Fruit fly (Drosophila melanogaster) whole organism, prepupa: ENCODE results near the gene knk.

Experiments
- Blimp-1 ChIP-seq: fragments of 200-800 bp; sonication (Bioruptor generic); optimal IDR thresholded peaks from 3 replicates; lab custom pipeline; 2017; ENCODE audit warnings: missing biosample characterization, missing genetic modification characterization, mild to moderate bottlenecking, moderate library complexity, missing genetic modification reagents
- CG10631 ChIP-seq: fragments of 200-800 bp; sonication (Bioruptor generic); optimal IDR thresholded peaks from 2 replicates; lab custom pipeline; 2016; ENCODE audit warnings: missing biosample characterization, missing genetic modification characterization
- CG11294 ChIP-seq: fragments of 200-800 bp; sonication (Bioruptor generic); IDR thresholded peaks from 2 replicates; pipeline ENCODE4 v1.3.6; 2022; ENCODE audit warnings: missing biosample characterization, missing genetic modification characterization
- CG11762 ChIP-seq: fragments of 200-800 bp; sonication (Bioruptor generic); optimal IDR thresholded peaks from 3 replicates; lab custom pipeline; 2016; ENCODE audit warnings: missing biosample characterization, missing genetic modification characterization; ENCODE audit not compliant: insufficient read depth
- CG11902 ChIP-seq: fragments of 200-800 bp; sonication (Bioruptor generic); optimal IDR thresholded peaks from 3 replicates; lab custom pipeline; 2016; ENCODE audit warnings: missing biosample characterization, missing genetic modification characterization
- CG15336 ChIP-seq: fragments of 200-800 bp; sonication (Bioruptor generic); IDR thresholded peaks from 2 replicates; pipeline ENCODE4 v1.3.6; 2022; ENCODE audit warnings: missing biosample characterization, missing genetic modification characterization
- CG1621 ChIP-seq: fragments of 200-800 bp; sonication (Bioruptor generic); optimal IDR thresholded peaks from 3 replicates; lab custom pipeline; 2018; ENCODE audit warnings: missing biosample characterization, mild to moderate bottlenecking, missing genetic modification characterization
- CG16779 ChIP-seq: fragments of 200-800 bp; sonication (Bioruptor generic); optimal IDR thresholded peaks from 3 replicates; lab custom pipeline; 2017; ENCODE audit warnings: missing biosample characterization, mild to moderate bottlenecking, missing genetic modification characterization
- CG31627 ChIP-seq: fragments of 200-800 bp; sonication (Bioruptor generic); optimal IDR thresholded peaks from 3 replicates; lab custom pipeline; 2016; ENCODE audit warnings: missing biosample characterization, missing genetic modification characterization
- CG32006 ChIP-seq: fragments of 200-800 bp; sonication (Bioruptor generic); optimal IDR thresholded peaks from 3 replicates; lab custom pipeline; 2017; ENCODE audit warnings: missing biosample characterization, mild to moderate bottlenecking, missing genetic modification characterization
- CG34406 ChIP-seq: fragments of 200-800 bp; sonication (Bioruptor generic); optimal IDR thresholded peaks from 3 replicates; lab custom pipeline; 2016; ENCODE audit warnings: missing biosample characterization, missing genetic modification characterization
- CG3919 ChIP-seq: fragments of 200-800 bp; sonication (Bioruptor generic); optimal IDR thresholded peaks from 3 replicates; lab custom pipeline; 2016; ENCODE audit warnings: missing biosample characterization, missing genetic modification characterization
- CG6163 ChIP-seq: fragments of 200-800 bp; sonication (Bioruptor generic); IDR thresholded peaks from 3 replicates; pipeline ENCODE4 v1.3.6; 2022; ENCODE audit warnings: missing biosample characterization, missing genetic modification characterization
- CG6276 ChIP-seq: fragments of 200-800 bp; sonication (Bioruptor generic); optimal IDR thresholded peaks from 2 replicates; lab custom pipeline; 2017; ENCODE audit warnings: missing biosample characterization, mild to moderate bottlenecking, missing genetic modification characterization
- CG6808 ChIP-seq: fragments of 200-800 bp; sonication (Bioruptor generic); optimal IDR thresholded peaks from 3 replicates; lab custom pipeline; 2017; ENCODE audit warnings: missing biosample characterization, missing genetic modification characterization, mild to moderate bottlenecking, moderate library complexity, missing genetic modification reagents
- CG8119 ChIP-seq: fragments of 200-800 bp; sonication (Bioruptor generic); IDR thresholded peaks from 3 replicates; pipeline ENCODE4 v1.3.6; 2022; ENCODE audit warnings: missing biosample characterization, missing genetic modification characterization
- CG8319 ChIP-seq: fragments of 200-800 bp; sonication (Bioruptor generic); optimal IDR thresholded peaks from 3 replicates; lab custom pipeline; 2016; ENCODE audit warnings: missing biosample characterization, missing genetic modification characterization
- CG8632 ChIP-seq: fragments of 200-800 bp; sonication (Bioruptor generic); optimal IDR thresholded peaks from 3 replicates; lab custom pipeline; 2016; ENCODE audit warnings: missing biosample characterization, missing genetic modification characterization
- CG9139 ChIP-seq: fragments of 200-800 bp; sonication (Bioruptor generic); optimal IDR thresholded peaks from 3 replicates; lab custom pipeline; 2017; ENCODE audit warnings: missing biosample characterization, mild to moderate bottlenecking, missing genetic modification characterization
- Eip93F ChIP-seq: fragments of 200-800 bp; sonication (Bioruptor generic); optimal IDR thresholded peaks from 2 replicates; lab custom pipeline; 2016; ENCODE audit warnings: missing biosample characterization, mild to moderate bottlenecking, missing genetic modification characterization
- Hr38 ChIP-seq: sonication (Bioruptor generic); optimal IDR thresholded peaks from 2 replicates; lab custom pipeline; 2016; ENCODE audit warnings: missing biosample characterization, missing genetic modification characterization
- Hr39 ChIP-seq: fragments of 200-800 bp; sonication (Bioruptor generic); optimal IDR thresholded peaks from 2 replicates; lab custom pipeline; 2016; ENCODE audit warnings: missing biosample characterization, missing genetic modification characterization
- Hr4 ChIP-seq: fragments of 200-800 bp; sonication (Bioruptor generic); optimal IDR thresholded peaks from 3 replicates; lab custom pipeline; 2016; ENCODE audit warnings: missing biosample characterization, missing genetic modification characterization
- Lpt ChIP-seq: fragments of 200-800 bp; sonication (Bioruptor generic); optimal IDR thresholded peaks from 3 replicates; lab custom pipeline; 2016; ENCODE audit warnings: missing biosample characterization, missing genetic modification characterization
- Met ChIP-seq: fragments of 200-800 bp; sonication (Bioruptor generic); optimal IDR thresholded peaks from 3 replicates; lab custom pipeline; 2016; ENCODE audit warnings: missing biosample characterization, missing genetic modification characterization
- OdsH ChIP-seq: fragments of 200-800 bp; sonication (Bioruptor generic); optimal IDR thresholded peaks from 3 replicates; lab custom pipeline; 2016; ENCODE audit warnings: missing biosample characterization, missing genetic modification characterization
- Smox ChIP-seq: fragments of 200-800 bp; sonication (Bioruptor generic); optimal IDR thresholded peaks from 3 replicates; lab custom pipeline; 2016; ENCODE audit warnings: missing biosample characterization, missing genetic modification characterization
- Sox14 ChIP-seq: fragments of 200-800 bp; sonication (Bioruptor generic); optimal IDR thresholded peaks from 3 replicates; lab custom pipeline; 2016; ENCODE audit warnings: missing biosample characterization, missing genetic modification characterization
- achi ChIP-seq: fragments of 200-800 bp; sonication (Bioruptor generic); optimal IDR thresholded peaks from 3 replicates; lab custom pipeline; 2016; ENCODE audit warnings: missing biosample characterization, missing genetic modification characterization
- dac ChIP-seq: fragments of 200-800 bp; sonication (Bioruptor generic); optimal IDR thresholded peaks from 2 replicates; lab custom pipeline; 2017; ENCODE audit warnings: missing biosample characterization, mild to moderate bottlenecking, missing genetic modification characterization
- eg ChIP-seq: fragments of 200-800 bp; sonication (Bioruptor generic); IDR thresholded peaks from 3 replicates; pipeline ENCODE4 v1.3.6; 2022; ENCODE audit warnings: missing biosample characterization, missing genetic modification characterization
- esn ChIP-seq: fragments of 200-800 bp; sonication (Bioruptor generic); optimal IDR thresholded peaks from 2 replicates; lab custom pipeline; 2016; ENCODE audit warnings: missing biosample characterization, mild to moderate bottlenecking, missing genetic modification characterization, moderate library complexity
- fd59A ChIP-seq: fragments of 200-800 bp; sonication (Bioruptor generic); optimal IDR thresholded peaks from 2 replicates; lab custom pipeline; 2017; ENCODE audit warnings: missing biosample characterization, mild to moderate bottlenecking, missing genetic modification characterization, missing genetic modification reagents
- fd85E ChIP-seq: fragments of 200-800 bp; sonication (Bioruptor generic); optimal IDR thresholded peaks from 3 replicates; lab custom pipeline; 2016; ENCODE audit warnings: missing biosample characterization, missing genetic modification characterization
- lz ChIP-seq: fragments of 200-800 bp; sonication (Bioruptor generic); optimal IDR thresholded peaks from 3 replicates; lab custom pipeline; 2016; ENCODE audit warnings: missing biosample characterization, missing genetic modification characterization
- pdm3 ChIP-seq: fragments of 200-800 bp; sonication (Bioruptor generic); optimal IDR thresholded peaks from 3 replicates; lab custom pipeline; 2016; ENCODE audit warnings: missing biosample characterization, missing genetic modification characterization
- salr ChIP-seq, 2 experiments: fragments of 200-800 bp; sonication (Bioruptor generic); optimal IDR thresholded peaks; 3 replicates each; lab custom pipeline; 2016 to 2018; ENCODE audit warnings: missing biosample characterization in 2 of 2, missing genetic modification characterization in 2 of 2, mild to moderate bottlenecking in 1 of 2
- spab ChIP-seq: fragments of 200-800 bp; sonication (Bioruptor generic); optimal IDR thresholded peaks from 2 replicates; lab custom pipeline; 2017; ENCODE audit warnings: missing biosample characterization, mild to moderate bottlenecking, missing genetic modification characterization, missing genetic modification reagents
- ss ChIP-seq, 2 experiments: fragments of 200-800 bp; sonication (Bioruptor generic); optimal IDR thresholded peaks; 2 replicates in 1 of 2; 3 replicates in 1 of 2; lab custom pipeline; 2017 to 2018; ENCODE audit warnings: mild to moderate bottlenecking in 2 of 2, missing biosample characterization in 2 of 2, missing genetic modification characterization in 2 of 2, moderate library complexity in 1 of 2
- svp ChIP-seq: fragments of 200-800 bp; sonication (Bioruptor generic); peaks from one replicate; lab custom pipeline; 2016; ENCODE audit warnings: missing biosample characterization, missing genetic modification characterization
- topi ChIP-seq: fragments of 200-800 bp; sonication (Bioruptor generic); optimal IDR thresholded peaks from 3 replicates; lab custom pipeline; 2016; ENCODE audit warnings: missing biosample characterization, missing genetic modification characterization
- vri ChIP-seq: fragments of 200-800 bp; sonication (Bioruptor generic); optimal IDR thresholded peaks from 3 replicates; lab custom pipeline; 2016; ENCODE audit warnings: missing biosample characterization, mild to moderate bottlenecking, missing genetic modification characterization

knk gene

DNA sequence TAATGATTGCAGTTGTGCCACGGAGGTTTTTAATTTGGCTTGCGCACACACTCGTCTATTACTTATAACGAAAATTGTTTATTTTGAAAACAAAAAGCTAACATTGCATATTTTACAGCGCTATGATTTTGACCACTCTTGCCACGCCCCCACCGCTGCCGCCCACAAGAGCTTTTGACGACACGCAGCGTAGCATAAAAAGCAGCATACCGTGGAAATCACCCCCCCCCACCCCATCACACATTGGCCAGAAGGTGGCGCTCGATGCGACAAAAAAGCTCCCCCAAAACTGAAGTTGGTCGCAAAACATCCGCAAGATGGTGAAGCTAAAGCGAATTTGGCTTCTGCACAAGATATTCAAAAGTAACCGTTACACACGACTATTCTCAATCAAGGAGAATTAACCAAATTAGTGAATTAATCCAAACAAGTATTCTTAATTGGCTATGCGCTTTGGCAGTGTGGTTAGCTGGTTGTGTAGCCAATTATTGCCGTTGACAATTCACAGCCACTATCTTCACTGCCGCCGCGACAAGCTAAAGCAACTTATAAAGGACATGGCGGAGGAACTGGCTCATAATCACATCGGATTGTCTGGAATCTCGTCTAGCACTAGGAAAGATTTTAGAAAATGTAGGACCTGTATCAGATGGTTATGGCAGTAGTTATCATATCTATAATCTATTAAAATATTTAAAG, 24.8 kb downstream of the knk start (continued):
- TF ChIP-seq spab: no peak
- TF ChIP-seq Hr38 (GFP tag; lab: Kevin White, UChicago): no peak
- TF ChIP-seq salr (GFP tag; optimal IDR thresholded peaks at IDR 0.05; lab: Kevin White, UChicago): no peak
- TF ChIP-seq Lpt (GFP tag; lab: Kevin White, UChicago): no peak
- TF ChIP-seq dac (GFP tag; lab: Kevin White, UChicago): no peak
- no peak for TF ChIP-seq Sox14 (GFP tag; lab: Kevin White, UChicago)
- peak; percentile 48; the same call in 1 of the 3 replicates for TF ChIP-seq CG6163
- no peak for TF ChIP-seq esn (GFP tag; lab: Kevin White, UChicago)
- no peak for TF ChIP-seq Eip93F (GFP tag; lab: Kevin White, UChicago)
- no peak for TF ChIP-seq CG11902
- no peak for TF ChIP-seq CG9139 (GFP tag; lab: Kevin White, UChicago)
- no peak for TF ChIP-seq CG11762
- TF ChIP-seq, all 60 proteins: peak for 4

- TF ChIP-seq Hr4 (GFP tag; lab: Kevin White, UChicago): no peak
- no peak for TF ChIP-seq eg (GFP tag; lab: Robert Waterston, UW)
- TF ChIP-seq Met: no peak
- no peak for TF ChIP-seq Lpt (GFP tag; lab: Kevin White, UChicago)
- peak; percentile 21 for TF ChIP-seq Sox14 (GFP tag; lab: Kevin White, UChicago)
- TF ChIP-seq CG11902: no peak
- TF ChIP-seq ss (GFP tag; optimal IDR thresholded peaks at IDR 0.05; lab: Kevin White, UChicago): no peak
- TF ChIP-seq vri: peak; percentile 62
- TF ChIP-seq topi (GFP tag; lab: Kevin White, UChicago): no peak
- no peak for TF ChIP-seq fd85E (GFP tag; lab: Kevin White, UChicago)
- TF ChIP-seq, all 60 proteins: peak for 2
Observed at dm6 chr3R:10099401-10099848, 26.0 kb downstream of the knk start.

DNA sequence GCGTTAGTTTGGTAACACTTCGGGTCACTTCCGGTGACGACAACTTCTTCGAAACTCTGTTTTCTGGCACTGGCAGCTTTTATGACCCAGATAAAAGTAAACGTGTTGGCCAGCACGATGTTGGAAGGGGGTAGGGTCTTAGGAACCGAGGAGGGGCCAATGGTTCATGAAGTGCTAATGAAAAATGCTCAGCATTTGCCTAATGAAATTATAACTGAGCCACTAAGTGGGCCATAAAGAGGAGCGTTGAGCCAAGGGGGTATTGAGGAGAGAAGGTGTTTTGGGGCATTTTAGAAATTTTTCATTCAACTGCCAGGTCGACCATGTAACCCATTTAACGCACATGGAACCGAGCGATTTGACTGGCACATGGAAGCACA, 27.2 kb downstream of the knk start:
- TF ChIP-seq fd59A (GFP tag; lab: Kevin White, UChicago) (no peak), CG10631 (GFP tag; lab: Kevin White, UChicago) (no peak), CG8319 (GFP tag; lab: Kevin White, UChicago) (no peak), CG16779 (tag; lab: Kevin White, UChicago) (no peak), CG6276 (GFP tag; lab: Kevin White, UChicago) (no peak), salr (GFP tag; optimal IDR thresholded peaks at IDR 0.05; lab: Kevin White, UChicago) (no peak), Eip93F (GFP tag; lab: Kevin White, UChicago) (no peak), Smox (no peak), CG8119 (GFP tag; lab: Robert Waterston, UW) (no peak)

dm6 chr3R:10097531-10098295, 27.8 kb downstream of the knk start:
- TF ChIP-seq CG3919 (GFP tag; lab: Kevin White, UChicago) (no peak), ss (GFP tag; optimal IDR thresholded peaks at IDR 0.05; lab: Kevin White, UChicago) (no peak), CG31627 (GFP tag; lab: Kevin White, UChicago) (peak; percentile 21), Hr39 (GFP tag; lab: Kevin White, UChicago) (peak; percentile 26), Met (no peak), Blimp-1 (no peak), svp (GFP tag; lab: Kevin White, UChicago) (peak; percentile 74), eg (GFP tag; lab: Robert Waterston, UW) (no peak), CG6163 (peak; percentile 27; the same call in 1 of the 3 replicates), Hr38 (GFP tag; lab: Kevin White, UChicago) (no peak), CG34406 (GFP tag; lab: Kevin White, UChicago) (peak; percentile 3), CG10631 (GFP tag; lab: Kevin White, UChicago) (no peak), esn (GFP tag; lab: Kevin White, UChicago) (peak; percentile 40), lz (no peak), CG11294 (GFP tag; lab: Robert Waterston, UW) (no peak), CG1621 (no peak), CG6808 (no peak), CG32006 (GFP tag; lab: Kevin White, UChicago) (no peak), CG8632 (GFP tag; lab: Kevin White, UChicago) (no peak), CG15336 (GFP tag; lab: Robert Waterston, UW) (0 out of 2 replicates have a peak, but pooled peaks have one; percentile 21), OdsH (no peak), pdm3 (GFP tag; lab: Kevin White, UChicago) (no peak), Lpt (GFP tag; lab: Kevin White, UChicago) (no peak), Eip93F (GFP tag; lab: Kevin White, UChicago) (peak; percentile 55), vri (peak; percentile 85), achi (GFP tag; lab: Kevin White, UChicago) (no peak)
